Worm (Caenorhabditis elegans) whole organism, young adult: ENCODE data around the gene sre-55.

Experiments used
- B0035.1 ChIP-seq: sonication (generic microtip); optimal IDR thresholded peaks from 2 replicates; lab custom pipeline; 2016; ENCODE audit warnings: missing genetic modification characterization, mild to moderate bottlenecking, missing compliant biosample characterization, missing genotype, missing genetic modification reagents
- B0336.3 ChIP-seq: fragments of 200-800 bp; sonication (Bioruptor generic); IDR thresholded peaks from 2 replicates; pipeline ENCODE4 v1.3.6; 2022; ENCODE audit warnings: missing genetic modification characterization, missing compliant biosample characterization
- C06A6.2 ChIP-seq: fragments of 200-800 bp; sonication (Bioruptor generic); conservative IDR thresholded peaks from 2 replicates; pipeline ENCODE4 v1.3.6; 2022; ENCODE audit warnings: missing genetic modification characterization, missing compliant biosample characterization
- F23B12.7 ChIP-seq: sonication (generic microtip); optimal IDR thresholded peaks from 2 replicates; lab custom pipeline; 2017; ENCODE audit warnings: missing genetic modification characterization, mild to moderate bottlenecking, missing compliant biosample characterization, antibody characterized with exemption, moderate library complexity; ENCODE audit not compliant: insufficient read depth
- F33H1.4 ChIP-seq: fragments of 200-800 bp; sonication (Bioruptor generic); IDR thresholded peaks from 2 replicates; pipeline ENCODE4 v1.3.6; 2022; ENCODE audit warnings: missing genetic modification reagents, missing genetic modification characterization, missing compliant biosample characterization
- F37B4.10 ChIP-seq: fragments of 200-800 bp; sonication (Bioruptor generic); IDR thresholded peaks from 2 replicates; pipeline ENCODE4 v1.3.6; 2022; ENCODE audit warnings: missing genetic modification characterization, missing compliant biosample characterization
- F57A8.1 ChIP-seq: fragments of 200-800 bp; sonication (Bioruptor generic); optimal IDR thresholded peaks from 2 replicates; lab custom pipeline; 2018; ENCODE audit warnings: mild to moderate bottlenecking, missing genetic modification characterization, moderate library complexity, missing compliant biosample characterization
- F57C9.4 ChIP-seq: sonication (generic microtip); optimal IDR thresholded peaks from 2 replicates; lab custom pipeline; 2017; ENCODE audit warnings: mild to moderate bottlenecking, missing genetic modification characterization, missing compliant biosample characterization
- K11D2.4 ChIP-seq: fragments of 200-800 bp; sonication (Bioruptor generic); IDR thresholded peaks from 2 replicates; pipeline ENCODE4 v1.3.6; 2022; ENCODE audit warnings: missing genetic modification reagents, missing genetic modification characterization, missing compliant biosample characterization
- T26A5.8 ChIP-seq: sonication (generic microtip); optimal IDR thresholded peaks from 2 replicates; lab custom pipeline; 2016; ENCODE audit warnings: missing genetic modification characterization, missing compliant biosample characterization
- Y95B8A.8 ChIP-seq: fragments of 200-800 bp; sonication (Bioruptor generic); IDR thresholded peaks from 2 replicates; pipeline ENCODE4 v1.3.6; 2022; ENCODE audit warnings: missing genetic modification reagents, missing genetic modification characterization, missing compliant biosample characterization
- akir-1 ChIP-seq: fragments of 200-800 bp; sonication (Bioruptor generic); optimal IDR thresholded peaks from 2 replicates; lab custom pipeline; 2018; ENCODE audit warnings: mild to moderate bottlenecking, missing genetic modification characterization, moderate library complexity, missing compliant biosample characterization
- athp-1 ChIP-seq: sonication (generic microtip); optimal IDR thresholded peaks from 2 replicates; lab custom pipeline; 2017; ENCODE audit warnings: mild to moderate bottlenecking, missing genetic modification characterization, missing compliant biosample characterization
- bed-1 ChIP-seq: fragments of 200-800 bp; sonication (Bioruptor generic); IDR thresholded peaks from 2 replicates; pipeline ENCODE4 v1.3.6; 2022; ENCODE audit warnings: missing genetic modification reagents, missing genetic modification characterization, missing compliant biosample characterization
- ceh-40 ChIP-seq: fragments of 200-800 bp; sonication (Bioruptor generic); IDR thresholded peaks from 2 replicates; pipeline ENCODE4 v1.3.6; 2022; ENCODE audit warnings: missing genetic modification characterization, missing compliant biosample characterization
- ceh-79 ChIP-seq: sonication (generic microtip); optimal IDR thresholded peaks from 2 replicates; lab custom pipeline; 2017; ENCODE audit warnings: mild to moderate bottlenecking, missing genetic modification characterization, missing compliant biosample characterization
- ceh-91 ChIP-seq: fragments of 200-800 bp; sonication (Bioruptor generic); IDR thresholded peaks from 2 replicates; pipeline ENCODE4 v1.3.6; 2022; ENCODE audit warnings: missing genetic modification reagents, missing genetic modification characterization, missing compliant biosample characterization
- chd-7 ChIP-seq: sonication (generic microtip); optimal IDR thresholded peaks from 2 replicates; lab custom pipeline; 2016; ENCODE audit warnings: mild to moderate bottlenecking, missing genetic modification characterization, moderate library complexity, missing compliant biosample characterization
- die-1 ChIP-seq: sonication (generic microtip); optimal IDR thresholded peaks from 2 replicates; lab custom pipeline; 2016; ENCODE audit warnings: missing genotype, mild to moderate bottlenecking, missing genetic modification characterization, missing compliant biosample characterization
- dox-1 ChIP-seq: fragments of 200-800 bp; sonication (Bioruptor generic); IDR thresholded peaks from 2 replicates; pipeline ENCODE4 v1.3.6; 2022; ENCODE audit warnings: missing genetic modification reagents, missing genetic modification characterization, missing compliant biosample characterization
- efl-1 ChIP-seq: fragments of 150-350 bp; optimal IDR thresholded peaks from 2 replicates; lab custom pipeline; 2014; ENCODE audit warnings: missing biosample characterization, missing genetic modification reagents, missing genetic modification characterization
- ekl-4 ChIP-seq: fragments of 200-800 bp; sonication (Bioruptor generic); IDR thresholded peaks from 2 replicates; pipeline ENCODE4 v1.3.6; 2022; ENCODE audit warnings: missing genetic modification reagents, missing genetic modification characterization, missing compliant biosample characterization
- ets-4 ChIP-seq: fragments of 200-800 bp; sonication (Bioruptor generic); optimal IDR thresholded peaks from 2 replicates; lab custom pipeline; 2018; ENCODE audit warnings: mild to moderate bottlenecking, missing genetic modification characterization, missing compliant biosample characterization
- fkh-3 ChIP-seq: sonication (generic microtip); optimal IDR thresholded peaks from 2 replicates; lab custom pipeline; 2016; ENCODE audit warnings: mild to moderate bottlenecking, missing genetic modification characterization, missing compliant biosample characterization
- hlh-26 ChIP-seq: fragments of 200-800 bp; sonication (Bioruptor generic); conservative IDR thresholded peaks from 2 replicates; pipeline ENCODE4 v1.3.6; 2022; ENCODE audit warnings: missing genetic modification reagents, missing genetic modification characterization, missing compliant biosample characterization
- hrde-1 ChIP-seq: sonication (generic microtip); optimal IDR thresholded peaks from 2 replicates; lab custom pipeline; 2016; ENCODE audit warnings: missing genetic modification characterization, mild to moderate bottlenecking, missing compliant biosample characterization, moderate library complexity, missing genotype, missing genetic modification reagents, borderline replicate concordance
- lag-1 ChIP-seq: fragments of 200-800 bp; sonication (Bioruptor generic); IDR thresholded peaks from 2 replicates; pipeline ENCODE4 v1.3.6; 2022; ENCODE audit warnings: missing genetic modification reagents, missing genetic modification characterization, missing compliant biosample characterization
- lin-26 ChIP-seq: fragments of 200-800 bp; sonication (Bioruptor generic); IDR thresholded peaks from 2 replicates; pipeline ENCODE4 v1.3.6; 2022; ENCODE audit warnings: missing genetic modification reagents, missing genetic modification characterization, missing compliant biosample characterization
- lin-40 ChIP-seq: sonication (generic microtip); optimal IDR thresholded peaks from 2 replicates; lab custom pipeline; 2016; ENCODE audit warnings: missing genetic modification characterization, mild to moderate bottlenecking, missing compliant biosample characterization, missing genotype, missing genetic modification reagents
- madf-3 ChIP-seq: fragments of 200-800 bp; sonication (Bioruptor generic); IDR thresholded peaks from 2 replicates; pipeline ENCODE4 v1.3.6; 2022; ENCODE audit warnings: missing genetic modification reagents, missing genetic modification characterization, missing compliant biosample characterization
- mcd-1 ChIP-seq: fragments of 200-800 bp; sonication (Bioruptor generic); IDR thresholded peaks from 2 replicates; pipeline ENCODE4 v1.3.6; 2022; ENCODE audit warnings: missing genetic modification reagents, missing genetic modification characterization, missing compliant biosample characterization
- mxl-1 ChIP-seq: sonication (generic microtip); optimal IDR thresholded peaks from 2 replicates; lab custom pipeline; 2016; ENCODE audit warnings: missing genetic modification characterization, missing compliant biosample characterization
- nfya-1 ChIP-seq: sonication (generic microtip); optimal IDR thresholded peaks from 2 replicates; lab custom pipeline; 2017; ENCODE audit warnings: antibody characterized with exemption, missing compliant biosample characterization, missing genetic modification characterization, borderline replicate concordance; ENCODE audit not compliant: insufficient read depth
- nfya-2 ChIP-seq: fragments of 200-800 bp; sonication (Bioruptor generic); IDR thresholded peaks from 2 replicates; pipeline ENCODE4 v1.3.6; 2022; ENCODE audit warnings: missing genetic modification reagents, missing genetic modification characterization, missing compliant biosample characterization
- nhr-120 ChIP-seq: fragments of 200-800 bp; sonication (Bioruptor generic); IDR thresholded peaks from 2 replicates; pipeline ENCODE4 v1.3.6; 2022; ENCODE audit warnings: missing genetic modification characterization, missing compliant biosample characterization
- nhr-179 ChIP-seq: sonication (generic microtip); optimal IDR thresholded peaks from 2 replicates; lab custom pipeline; 2016; ENCODE audit warnings: mild to moderate bottlenecking, missing genetic modification characterization, missing compliant biosample characterization
- nhr-27 ChIP-seq: fragments of 200-800 bp; sonication (Bioruptor generic); optimal IDR thresholded peaks from 2 replicates; lab custom pipeline; 2018; ENCODE audit warnings: mild to moderate bottlenecking, missing genetic modification characterization, moderate library complexity, missing compliant biosample characterization
- pha-4 ChIP-seq: fragments of 150-350 bp; sonication (generic microtip); optimal IDR thresholded peaks from 2 replicates; lab custom pipeline; 2014; ENCODE audit warnings: missing biosample characterization, missing genetic modification reagents, missing genetic modification characterization
- rpc-1 ChIP-seq, 2 experiments: fragments of 150-350 bp in 1 of 2; sonication (generic microtip) in 1 of 2; optimal IDR thresholded peaks; 2 replicates each; lab custom pipeline; 2014 to 2018; ENCODE audit warnings: missing biosample characterization in 1 of 2, missing genetic modification characterization in 1 of 2, missing genetic modification reagents in 1 of 2, missing genotype in 1 of 2
- sdz-38 ChIP-seq: sonication (generic microtip); optimal IDR thresholded peaks from 2 replicates; lab custom pipeline; 2016; ENCODE audit warnings: missing genotype, missing genetic modification characterization, missing compliant biosample characterization
- sea-2 ChIP-seq: fragments of 200-800 bp; sonication (Bioruptor generic); IDR thresholded peaks from 2 replicates; pipeline ENCODE4 v1.3.6; 2022; ENCODE audit warnings: missing genetic modification characterization, missing compliant biosample characterization
- snpc-1.1 ChIP-seq: sonication (generic microtip); optimal IDR thresholded peaks from 2 replicates; lab custom pipeline; 2017; ENCODE audit warnings: missing genetic modification characterization, mild to moderate bottlenecking, missing compliant biosample characterization, antibody characterized with exemption, moderate library complexity, missing genotype, missing genetic modification reagents; ENCODE audit not compliant: insufficient read depth
- snpc-1.3 ChIP-seq: sonication (generic microtip); optimal IDR thresholded peaks from 2 replicates; lab custom pipeline; 2017; ENCODE audit warnings: missing genetic modification characterization, mild to moderate bottlenecking, missing compliant biosample characterization, antibody characterized with exemption, moderate library complexity, missing genotype, missing genetic modification reagents; ENCODE audit not compliant: insufficient read depth
- somi-1 ChIP-seq: fragments of 200-800 bp; sonication (Bioruptor generic); optimal IDR thresholded peaks from 2 replicates; lab custom pipeline; 2018; ENCODE audit warnings: mild to moderate bottlenecking, missing genetic modification characterization, missing compliant biosample characterization
- tbx-9 ChIP-seq: sonication (generic microtip); optimal IDR thresholded peaks from 2 replicates; lab custom pipeline; 2016; ENCODE audit warnings: borderline replicate concordance, missing genetic modification characterization, inconsistent platforms, missing compliant biosample characterization
- unc-130 ChIP-seq: sonication (generic microtip); optimal IDR thresholded peaks from 2 replicates; lab custom pipeline; 2016; ENCODE audit warnings: missing genetic modification reagents, missing genetic modification characterization, missing compliant biosample characterization
- ztf-22 ChIP-seq: fragments of 200-800 bp; sonication (Bioruptor generic); optimal IDR thresholded peaks from 2 replicates; lab custom pipeline; 2018; ENCODE audit warnings: mild to moderate bottlenecking, missing genetic modification characterization, moderate library complexity, missing compliant biosample characterization
- ztf-3 ChIP-seq: fragments of 200-800 bp; sonication (Bioruptor generic); optimal IDR thresholded peaks from 2 replicates; lab custom pipeline; 2018; ENCODE audit warnings: mild to moderate bottlenecking, missing genetic modification characterization, missing compliant biosample characterization
- ztf-6 ChIP-seq: fragments of 200-800 bp; sonication (Bioruptor generic); IDR thresholded peaks from 2 replicates; pipeline ENCODE4 v1.3.6; 2022; ENCODE audit warnings: missing genetic modification reagents, missing genetic modification characterization, missing compliant biosample characterization

sre-55 gene

DNA sequence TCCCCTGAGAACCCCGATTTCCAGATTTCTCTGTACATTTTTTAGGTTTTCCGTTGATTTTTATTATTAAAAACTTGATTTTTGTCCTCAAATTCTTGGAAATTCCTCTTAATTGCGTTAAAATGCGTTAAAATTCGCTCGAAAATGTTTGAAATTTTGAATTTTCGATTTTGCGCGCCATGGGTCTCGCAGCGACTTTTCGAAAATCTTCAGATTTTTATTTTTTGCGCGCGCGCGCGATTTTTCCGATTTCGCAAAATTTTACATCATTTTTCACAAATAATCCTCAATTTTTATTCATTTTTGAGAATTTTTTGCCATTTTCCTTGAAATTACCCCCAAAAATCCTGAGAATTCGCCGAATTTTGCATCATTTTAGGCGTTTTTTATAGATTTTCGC lies 45.0 kb upstream of the sre-55 start (continued):
- no peak for TF ChIP-seq lag-1
- peak; percentile 72 for TF ChIP-seq B0336.3 (GFP tag; lab: Robert Waterston, UW)
- no peak for TF ChIP-seq nhr-179 (tag; lab: Kevin White, UChicago)
- TF ChIP-seq hrde-1 (tag; lab: Kevin White, UChicago): no peak
- no peak for TF ChIP-seq chd-7
- TF ChIP-seq F57A8.1 (GFP tag; lab: Kevin White, UChicago): no peak
- TF ChIP-seq nfya-2 (GFP tag; lab: Robert Waterston, UW): no peak
- no peak for TF ChIP-seq hlh-26 (GFP tag; lab: Robert Waterston, UW)
- TF ChIP-seq ztf-3 (GFP tag; lab: Kevin White, UChicago): no peak
- TF ChIP-seq sea-2 (GFP tag; lab: Robert Waterston, UW): no peak
- no peak for TF ChIP-seq lin-26 (GFP tag; lab: Robert Waterston, UW)
- no peak for TF ChIP-seq rpc-1 (optimal IDR thresholded peaks at IDR 0.05; lab: Kevin White, UChicago)
- TF ChIP-seq rpc-1 (tag; optimal IDR thresholded peaks at IDR 0.05; lab: Kevin White, UChicago): no peak
- peak; percentile 63; the same call in 1 of the 2 replicates for TF ChIP-seq Y95B8A.8 (GFP tag; lab: Robert Waterston, UW)
- no peak for TF ChIP-seq ceh-79 (tag; lab: Kevin White, UChicago)
- peak; percentile 54 for TF ChIP-seq mcd-1 (GFP tag; lab: Robert Waterston, UW)
- TF ChIP-seq snpc-1.1 (tag; lab: Kevin White, UChicago): no peak
- TF ChIP-seq ets-4 (GFP tag; lab: Kevin White, UChicago): no peak
- no peak for TF ChIP-seq lin-40 (tag; lab: Kevin White, UChicago)
- TF ChIP-seq F33H1.4: peak; percentile 95
- TF ChIP-seq athp-1: no peak
- no peak for TF ChIP-seq K11D2.4 (GFP tag; lab: Robert Waterston, UW)
- no peak for TF ChIP-seq ceh-40 (GFP tag; lab: Robert Waterston, UW)
- TF ChIP-seq nhr-120 (GFP tag; lab: Robert Waterston, UW): no peak
- TF ChIP-seq B0035.1 (tag; lab: Kevin White, UChicago): no peak
- no peak for TF ChIP-seq nfya-1
- no peak for TF ChIP-seq F23B12.7
- peak; percentile 96 for TF ChIP-seq efl-1 (GFP tag; lab: Kevin White, UChicago)
- TF ChIP-seq dox-1 (GFP tag; lab: Robert Waterston, UW): no peak
- TF ChIP-seq mxl-1: no peak
- TF ChIP-seq C06A6.2 (GFP tag; lab: Robert Waterston, UW): no peak
- no peak for TF ChIP-seq nhr-27 (tag; lab: Kevin White, UChicago)
- no peak for TF ChIP-seq T26A5.8 (tag; lab: Kevin White, UChicago)
- no peak for TF ChIP-seq bed-1 (GFP tag; lab: Robert Waterston, UW)
- no peak for TF ChIP-seq fkh-3
- no peak for TF ChIP-seq pha-4 (tag; lab: Kevin White, UChicago)
- TF ChIP-seq F57C9.4 (tag; lab: Kevin White, UChicago): no peak
- no peak for TF ChIP-seq die-1 (tag; lab: Kevin White, UChicago)
- TF ChIP-seq ztf-6 (GFP tag; lab: Robert Waterston, UW): no peak
- TF ChIP-seq F37B4.10 (GFP tag; lab: Robert Waterston, UW): no peak
- peak; percentile 57 for TF ChIP-seq unc-130
- TF ChIP-seq ztf-22 (GFP tag; lab: Kevin White, UChicago): no peak
- peak; percentile 33 for TF ChIP-seq snpc-1.3
- TF ChIP-seq madf-3: no peak; the same call in 1 of the 2 replicates
- TF ChIP-seq ekl-4 (GFP tag; lab: Robert Waterston, UW): 0 out of 2 replicates have a peak, but pooled peaks have one; percentile 29
- no peak for TF ChIP-seq tbx-9 (tag; lab: Kevin White, UChicago)
- TF ChIP-seq ceh-91 (GFP tag; lab: Robert Waterston, UW): peak; percentile 94
- TF ChIP-seq akir-1 (GFP tag; lab: Kevin White, UChicago): no peak
- no peak for TF ChIP-seq somi-1 (GFP tag; lab: Kevin White, UChicago)
- no peak for TF ChIP-seq sdz-38 (tag; lab: Kevin White, UChicago)
